Worm (Caenorhabditis elegans): ENCODE results near the gene srbc-8.

srbc-8 gene

DNA sequence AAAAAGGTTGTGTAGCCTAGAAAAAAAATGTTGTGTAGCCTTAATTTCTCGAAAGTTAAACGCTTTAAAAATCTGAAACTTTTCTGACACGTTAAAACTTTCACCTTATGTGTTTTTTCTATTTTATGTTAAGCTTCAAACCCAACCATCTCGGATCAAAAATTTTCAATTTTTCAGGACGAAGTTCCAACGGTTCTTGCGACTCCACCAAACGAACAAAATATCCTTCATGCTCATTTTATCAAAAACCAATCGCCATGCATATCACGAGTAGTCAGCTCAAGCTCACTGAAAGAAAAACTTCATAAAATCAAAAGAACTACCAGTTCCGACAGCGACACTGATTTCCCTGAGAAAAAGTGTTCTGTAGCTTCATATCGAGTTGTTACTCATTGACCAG, 48.4 kb downstream of the srbc-8 start:
- no peak for TF ChIP-seq nhr-21 (tag; optimal IDR thresholded peaks at IDR 0.05)
- TF ChIP-seq nhr-10 (tag; optimal IDR thresholded peaks at IDR 0.05), result no peak

DNA sequence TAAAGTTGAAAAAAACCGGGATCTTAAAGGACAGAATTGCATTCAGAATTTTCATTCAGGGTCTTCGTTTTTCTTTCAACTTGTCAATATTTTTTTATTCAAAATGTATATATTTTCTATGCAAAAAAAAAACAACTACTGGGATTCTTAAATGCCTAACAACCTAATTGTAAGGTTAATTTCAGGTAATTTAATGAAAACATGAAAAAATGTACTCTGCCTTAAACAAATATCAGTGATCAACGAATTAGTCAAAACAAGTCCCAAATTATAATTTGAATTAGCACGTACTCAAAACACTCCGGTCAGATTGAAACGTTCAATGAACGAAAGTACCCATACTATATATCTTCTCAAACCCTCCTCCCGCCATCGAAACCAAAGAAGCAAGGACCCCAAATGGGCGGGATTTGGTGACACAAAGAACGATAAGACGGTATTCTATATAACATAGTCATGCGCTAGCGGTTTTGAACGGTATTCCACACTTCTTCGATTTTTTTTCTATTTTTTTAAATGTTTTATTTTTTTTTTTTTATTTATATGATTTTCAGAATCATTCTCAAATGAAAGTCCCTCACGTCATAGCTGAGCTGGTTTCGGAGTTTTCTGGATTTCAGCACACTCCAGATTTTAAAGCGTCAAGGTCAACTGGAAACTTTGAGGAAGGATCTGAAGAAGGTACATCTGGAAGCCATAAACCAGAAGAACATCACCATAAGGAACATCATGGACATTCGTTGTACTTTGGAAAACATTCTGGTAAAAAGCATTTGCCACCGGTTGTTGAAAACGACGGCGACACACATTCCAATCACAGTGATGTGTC, 49.3 kb downstream of the srbc-8 start, which contains the start of the genes ddo-2 and F25E5.8:
ddo-2 (minus strand) TSS at position 330 of the 829 bp plus-strand sequence.
F25E5.8 (plus strand) TSS at position 555 of the 829 bp plus-strand sequence.
- TF ChIP-seq ztf-1 (GFP tag; conservative IDR thresholded peaks at IDR 0.05), result no peak
- peak; percentile 38 for TF ChIP-seq blmp-1 (tag; optimal IDR thresholded peaks at IDR 0.05; ENCODE audit: insufficient read depth)
- TF ChIP-seq ama-1 (optimal IDR thresholded peaks at IDR 0.05), result peak; percentile 87
- no peak for TF ChIP-seq C34F6.9 (tag; optimal IDR thresholded peaks at IDR 0.05)
- peak; percentile 20 for TF ChIP-seq sma-3 (GFP tag; optimal IDR thresholded peaks at IDR 0.05)
- peak; percentile 1 for TF ChIP-seq sem-4 (tag; optimal IDR thresholded peaks at IDR 0.05)
- TF ChIP-seq nhr-25 (tag; optimal IDR thresholded peaks at IDR 0.05), result peak; percentile 59
- TF ChIP-seq sma-9 (GFP tag; optimal IDR thresholded peaks at IDR 0.05), result no peak
- no peak for TF ChIP-seq sma-9 (tag; optimal IDR thresholded peaks at IDR 0.05)
- TF ChIP-seq nhr-21 (tag; optimal IDR thresholded peaks at IDR 0.05), result peak; percentile 30

DNA sequence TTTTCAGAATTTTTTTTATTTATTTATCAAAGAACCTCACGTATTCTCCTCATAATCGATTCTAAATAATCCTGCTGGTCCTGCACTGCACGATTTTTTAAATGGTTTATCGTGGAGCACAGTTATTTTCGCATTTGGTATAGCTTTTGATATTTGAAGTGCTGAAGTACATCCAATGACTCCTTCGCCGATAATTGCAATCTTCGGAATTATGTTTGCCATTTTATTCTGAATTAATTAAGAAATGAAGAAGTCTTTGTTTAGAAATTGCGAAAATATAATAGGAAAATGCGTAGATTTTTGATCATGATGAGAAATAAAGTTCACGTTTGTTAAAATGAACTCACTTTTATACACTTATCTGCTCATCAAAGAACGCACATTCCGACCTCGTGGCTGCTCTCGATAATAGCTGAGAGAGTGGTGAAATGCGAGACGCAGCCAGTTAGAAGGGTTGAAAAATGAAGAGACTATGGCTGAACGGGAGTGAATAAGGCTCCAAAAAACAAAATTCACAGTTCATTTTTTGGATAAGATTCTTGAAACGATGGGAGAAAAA, 50.0 kb downstream of the srbc-8 start:
- TF ChIP-seq crh-2 (tag; optimal IDR thresholded peaks at IDR 0.05), result peak; percentile 78
- TF ChIP-seq ztf-11 (tag; optimal IDR thresholded peaks at IDR 0.05), result no peak
- TF ChIP-seq ztf-1 (GFP tag; conservative IDR thresholded peaks at IDR 0.05), result no peak
- no peak for TF ChIP-seq alr-1 (tag; optimal IDR thresholded peaks at IDR 0.05)
- no peak for TF ChIP-seq R02D3.7 (tag; optimal IDR thresholded peaks at IDR 0.05)
- peak; percentile 95 for TF ChIP-seq sma-9 (GFP tag; optimal IDR thresholded peaks at IDR 0.05)
- no peak for TF ChIP-seq sma-9 (tag; optimal IDR thresholded peaks at IDR 0.05)
- TF ChIP-seq nhr-25 (tag; optimal IDR thresholded peaks at IDR 0.05), result no peak
- TF ChIP-seq nhr-11 (tag; optimal IDR thresholded peaks at IDR 0.05), result no peak
- TF ChIP-seq mbf-1 (tag; optimal IDR thresholded peaks at IDR 0.05), result no peak
- peak; percentile 48 for TF ChIP-seq nhr-129 (tag; optimal IDR thresholded peaks at IDR 0.05)
- no peak for TF ChIP-seq lin-39 (tag; optimal IDR thresholded peaks at IDR 0.05)
- no peak for TF ChIP-seq nhr-21 (tag; optimal IDR thresholded peaks at IDR 0.05)
- TF ChIP-seq lsy-2 (tag; optimal IDR thresholded peaks at IDR 0.05), result peak in 1 of 2 experiments; percentile 71
- TF ChIP-seq mab-5 (tag; optimal IDR thresholded peaks at IDR 0.05), result no peak
- peak; percentile 34 for TF ChIP-seq skn-1 (tag; optimal IDR thresholded peaks at IDR 0.05)
- TF ChIP-seq sem-4 (tag; optimal IDR thresholded peaks at IDR 0.05), result peak; percentile 46
- TF ChIP-seq elt-1 (tag; optimal IDR thresholded peaks at IDR 0.05), result no peak
- TF ChIP-seq lin-13 (GFP tag; optimal IDR thresholded peaks at IDR 0.05), result no peak
- TF ChIP-seq ama-1 (optimal IDR thresholded peaks at IDR 0.05), result peak; percentile 88
- no peak for TF ChIP-seq nhr-77 (tag; optimal IDR thresholded peaks at IDR 0.05)
- peak; percentile 6 for TF ChIP-seq ztf-4 (tag; optimal IDR thresholded peaks at IDR 0.05)
- no peak for TF ChIP-seq sma-3 (GFP tag; optimal IDR thresholded peaks at IDR 0.05)
- no peak for TF ChIP-seq egl-27 (tag; optimal IDR thresholded peaks at IDR 0.05)
- peak; percentile 16 for TF ChIP-seq gmeb-1 (tag; optimal IDR thresholded peaks at IDR 0.05)
- no peak for TF ChIP-seq nhr-6 (tag; optimal IDR thresholded peaks at IDR 0.05)
- TF ChIP-seq unc-55 (GFP tag; optimal IDR thresholded peaks at IDR 0.05), result no peak
- TF ChIP-seq aly-2 (tag; optimal IDR thresholded peaks at IDR 0.05), result no peak
- TF ChIP-seq mdl-1 (tag; optimal IDR thresholded peaks at IDR 0.05), result peak; percentile 87 to 88
- peak; percentile 76 for TF ChIP-seq C34F6.9 (tag; optimal IDR thresholded peaks at IDR 0.05)
- no peak for TF ChIP-seq unc-62 (GFP tag; optimal IDR thresholded peaks at IDR 0.05)
- no peak for TF ChIP-seq nhr-10 (tag; optimal IDR thresholded peaks at IDR 0.05)
- peak; percentile 37 for TF ChIP-seq zag-1 (tag; optimal IDR thresholded peaks at IDR 0.05)
- peak; percentile 49 for TF ChIP-seq fos-1 (tag; optimal IDR thresholded peaks at IDR 0.05)
- no peak for TF ChIP-seq ZK546.5 (tag; optimal IDR thresholded peaks at IDR 0.05)
- TF ChIP-seq F13H6.1 (tag; optimal IDR thresholded peaks at IDR 0.05), result peak; percentile 64
- TF ChIP-seq elt-3 (tag; optimal IDR thresholded peaks at IDR 0.05), result no peak
- no peak for TF ChIP-seq snpc-4 (tag; optimal IDR thresholded peaks at IDR 0.05)
